Fruit fly (Drosophila melanogaster) whole organism, embryonic: ENCODE measurements around the gene gish.

Source experiments
- CG10431 ChIP-seq: fragments of 200-800 bp; sonication (Bioruptor generic); optimal IDR thresholded peaks from 3 replicates; lab custom pipeline; 2018; ENCODE audit warnings: missing biosample characterization, mild to moderate bottlenecking, missing genetic modification characterization
- CG11695 ChIP-seq: fragments of 200-800 bp; sonication (Bioruptor generic); IDR thresholded peaks from 3 replicates; pipeline ENCODE4 v1.3.6; 2022; ENCODE audit warnings: missing biosample characterization, missing genetic modification characterization
- CG17385 ChIP-seq: fragments of 200-800 bp; sonication (Bioruptor generic); optimal IDR thresholded peaks from 3 replicates; lab custom pipeline; 2018; ENCODE audit warnings: missing biosample characterization, mild to moderate bottlenecking, missing genetic modification characterization
- CG8281 ChIP-seq: fragments of 200-800 bp; sonication (Bioruptor generic); optimal IDR thresholded peaks from 2 replicates; lab custom pipeline; 2018; ENCODE audit warnings: missing biosample characterization, mild to moderate bottlenecking, missing genetic modification characterization, moderate library complexity
- CG9727 ChIP-seq: fragments of 200-800 bp; sonication (Bioruptor generic); optimal IDR thresholded peaks from 3 replicates; lab custom pipeline; 2017; ENCODE audit warnings: missing biosample characterization, mild to moderate bottlenecking, missing genetic modification characterization
- CoRest ChIP-seq: fragments of 200-800 bp; sonication (Bioruptor generic); optimal IDR thresholded peaks from 3 replicates; lab custom pipeline; 2018; ENCODE audit warnings: missing biosample characterization, mild to moderate bottlenecking, missing genetic modification characterization, moderate library complexity
- Fer1 ChIP-seq: fragments of 200-800 bp; sonication (Bioruptor generic); optimal IDR thresholded peaks from 2 replicates; lab custom pipeline; 2017; ENCODE audit warnings: missing biosample characterization, mild to moderate bottlenecking, missing genetic modification characterization
- HHEX ChIP-seq: fragments of 200-800 bp; sonication (Bioruptor generic); optimal IDR thresholded peaks from 3 replicates; lab custom pipeline; 2017; ENCODE audit warnings: missing biosample characterization, mild to moderate bottlenecking, missing genetic modification characterization, missing genetic modification reagents
- Side ChIP-seq: fragments of 200-800 bp; sonication (Bioruptor generic); optimal IDR thresholded peaks from 2 replicates; lab custom pipeline; 2016; ENCODE audit warnings: missing biosample characterization, missing genetic modification characterization
- disco-r ChIP-seq: fragments of 200-800 bp; sonication (Bioruptor generic); optimal IDR thresholded peaks from 2 replicates; lab custom pipeline; 2016; ENCODE audit warnings: missing biosample characterization, missing genetic modification characterization
- nerfin-2 ChIP-seq: fragments of 200-800 bp; sonication (Bioruptor generic); IDR thresholded peaks from 2 replicates; pipeline ENCODE4 v1.3.6; 2022; ENCODE audit warnings: missing biosample characterization, missing genetic modification characterization; ENCODE audit not compliant: partially characterized antibody
- toy ChIP-seq: fragments of 200-800 bp; sonication (Bioruptor generic); IDR thresholded peaks from 2 replicates; pipeline ENCODE4 v1.3.6; 2022; ENCODE audit warnings: missing biosample characterization, missing genetic modification characterization

DNA sequence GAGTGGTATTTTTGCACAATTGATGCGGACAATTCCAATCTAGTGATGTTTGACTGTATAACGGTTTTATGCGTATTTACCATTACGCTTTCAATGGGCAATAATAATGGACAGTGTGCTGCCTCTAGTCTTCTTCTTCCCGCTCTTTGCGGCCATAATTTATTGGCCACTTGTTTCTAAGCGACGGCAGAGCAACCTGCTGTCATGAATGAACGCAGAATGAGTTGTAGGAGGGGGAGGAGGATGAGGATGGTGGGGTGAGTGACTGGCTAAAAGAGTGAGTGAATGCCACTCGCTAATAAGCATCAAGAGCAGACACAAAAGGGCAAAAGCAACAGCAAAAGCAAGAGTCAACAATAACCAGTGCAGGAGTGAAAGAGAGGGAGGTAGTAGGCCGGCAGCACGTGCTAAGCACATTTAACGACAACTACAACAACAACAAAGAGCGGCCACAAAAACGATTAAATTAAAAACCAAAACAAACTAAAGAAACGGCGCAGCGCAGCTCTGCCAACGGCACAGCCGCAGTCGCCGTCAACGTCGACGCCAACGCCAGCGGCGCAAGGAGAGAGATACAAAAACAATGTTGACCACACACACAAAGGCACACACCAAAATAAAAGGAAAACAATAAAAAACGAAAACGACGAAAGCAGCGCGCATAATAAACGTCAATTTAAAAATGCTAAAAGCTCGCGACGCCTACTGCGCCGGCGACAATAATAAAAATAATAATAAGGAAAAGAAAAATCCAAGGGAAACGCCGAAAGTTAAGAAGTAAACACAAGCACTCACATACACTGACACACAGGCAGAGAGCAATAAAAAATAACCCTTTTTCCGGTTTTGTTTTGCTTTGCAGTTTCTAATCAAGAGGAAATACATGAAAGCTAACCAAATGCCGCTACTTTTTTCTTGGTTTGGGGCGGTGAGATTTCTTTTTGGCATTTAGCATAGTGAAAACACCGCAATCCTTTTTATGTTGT is 43.2 kb upstream of the gish start:
- TF ChIP-seq Side (no peak), toy (GFP tag; lab: Robert Waterston, UW) (no peak), CG9727 (no peak), Fer1 (no peak), HHEX (GFP tag; lab: Kevin White, UChicago) (no peak), nerfin-2 (GFP tag; lab: Robert Waterston, UW) (no peak), CG10431 (no peak), CG8281 (tag; lab: Kevin White, UChicago) (no peak), CoRest (tag; lab: Kevin White, UChicago) (no peak), disco-r (GFP tag; lab: Kevin White, UChicago) (no peak), CG11695 (GFP tag; lab: Robert Waterston, UW) (no peak), CG17385 (GFP tag; lab: Kevin White, UChicago) (peak; percentile 62)
